Fruit fly (Drosophila melanogaster) whole organism, wandering third instar larva: ENCODE data around the gene CG3407.

Experiments
- CG32264 ChIP-seq: fragments of 200-800 bp; sonication (Bioruptor generic); optimal IDR thresholded peaks from 2 replicates; lab custom pipeline; 2016; ENCODE audit warnings: missing biosample characterization, missing genetic modification characterization
- CrebA ChIP-seq: fragments of 200-800 bp; sonication (Bioruptor generic); optimal IDR thresholded peaks from 2 replicates; lab custom pipeline; 2016; ENCODE audit warnings: missing biosample characterization, mild to moderate bottlenecking, missing genetic modification characterization, borderline replicate concordance
- GATAd ChIP-seq: sonication (Bioruptor generic); optimal IDR thresholded peaks from 2 replicates; lab custom pipeline; 2016; ENCODE audit warnings: missing biosample characterization, missing genetic modification characterization
- HLH106 ChIP-seq: fragments of 200-800 bp; optimal IDR thresholded peaks from 3 replicates; lab custom pipeline; 2019; ENCODE audit warnings: missing biosample characterization, mild to moderate bottlenecking, missing genetic modification characterization, moderate library complexity
- Mio ChIP-seq: sonication (Bioruptor generic); optimal IDR thresholded peaks from 2 replicates; lab custom pipeline; 2016; ENCODE audit warnings: missing biosample characterization, missing genetic modification characterization
- dmrt93B ChIP-seq: fragments of 200-800 bp; sonication (Bioruptor generic); optimal IDR thresholded peaks from 2 replicates; lab custom pipeline; 2018; ENCODE audit warnings: missing biosample characterization, mild to moderate bottlenecking, missing genetic modification characterization
- dsf ChIP-seq: sonication (Bioruptor generic); optimal IDR thresholded peaks from 2 replicates; lab custom pipeline; 2016; ENCODE audit warnings: missing biosample characterization, missing genetic modification characterization, borderline replicate concordance
- h ChIP-seq: fragments of 200-800 bp; sonication (Bioruptor generic); optimal IDR thresholded peaks from 3 replicates; lab custom pipeline; 2016; ENCODE audit warnings: missing biosample characterization, mild to moderate bottlenecking, missing genetic modification characterization
- pan ChIP-seq: fragments of >200 bp; optimal IDR thresholded peaks from 2 replicates; lab custom pipeline; 2017
- rgr ChIP-seq: fragments of 200-800 bp; sonication (Bioruptor generic); optimal IDR thresholded peaks from 3 replicates; lab custom pipeline; 2016; ENCODE audit warnings: missing biosample characterization, mild to moderate bottlenecking, missing genetic modification characterization
- usp ChIP-seq: fragments of >200 bp; optimal IDR thresholded peaks from 2 replicates; lab custom pipeline; 2017; ENCODE audit warnings: missing biosample characterization, missing genetic modification characterization

dm6 chr2L:3771109-3772067 lies 41.8 kb downstream of the CG3407 start, which contains the start of gene bowl:
- TF ChIP-seq GATAd (GFP tag; lab: Kevin White, UChicago) (peak; percentile 84), HLH106 (tag; lab: Kevin White, UChicago) (peak; percentile 94), usp (no peak), h (peak; percentile 99), CrebA (GFP tag; lab: Kevin White, UChicago) (peak; percentile 88), pan (lab: Kevin White, UChicago) (no peak), CG32264 (GFP tag; lab: Kevin White, UChicago) (peak; percentile 89), dmrt93B (GFP tag; lab: Kevin White, UChicago) (peak; percentile 92), rgr (GFP tag; lab: Kevin White, UChicago) (peak; percentile 96), Mio (peak; percentile 60), dsf (GFP tag; lab: Kevin White, UChicago) (peak; percentile 92)
